Fruit fly (Drosophila melanogaster) S2 (cell line): ENCODE measurements around the gene CG32532.

Source experiments
- CG8478 ChIP-seq: fragments of >200 bp; optimal IDR thresholded peaks from 2 replicates; lab custom pipeline; 2018
- CTCF ChIP-seq, 2 experiments: fragments of >200 bp; optimal IDR thresholded peaks; 2 replicates each; lab custom pipeline; 2018

CG32532 gene

dm6 chrX:19547382-19547781, at the start of gene CG32532:
CG32532 (minus strand) TSS chrX:19547482.
- TF ChIP-seq CTCF (optimal IDR thresholded peaks at IDR 0.05; lab: Kevin White, UChicago) (no peak), CG8478 (lab: Kevin White, UChicago) (no peak)

dm6 chrX:19595862-19596261, 48.6 kb upstream of the CG32532 start:
- TF ChIP-seq CG8478 (lab: Kevin White, UChicago) (no peak), CTCF (optimal IDR thresholded peaks at IDR 0.05; lab: Kevin White, UChicago) (no peak)

- TF ChIP-seq CTCF (optimal IDR thresholded peaks at IDR 0.05; lab: Kevin White, UChicago) (no peak), CG8478 (lab: Kevin White, UChicago) (no peak)
These were observed 45.0 kb upstream of the CG32532 start, which contains the start of gene CG14205 for dm6 chrX:19592309-19592708. CG14205 (plus strand) TSS chrX:19592609.

dm6 chrX:19590579-19590978, 43.3 kb upstream of the CG32532 start:
- TF ChIP-seq CG8478 (lab: Kevin White, UChicago) (no peak), CTCF (optimal IDR thresholded peaks at IDR 0.05; lab: Kevin White, UChicago) (no peak)

dm6 chrX:19590070-19590469, 42.8 kb upstream of the CG32532 start, which contains the start of gene CG14219:
CG14219 (minus strand) TSS chrX:19590170.
- no peak for TF ChIP-seq CTCF (optimal IDR thresholded peaks at IDR 0.05; lab: Kevin White, UChicago)

- TF ChIP-seq CG8478 (lab: Kevin White, UChicago) (no peak), CTCF (optimal IDR thresholded peaks at IDR 0.05; lab: Kevin White, UChicago) (peak; percentile 81 to 83)
These were observed 37.9 kb upstream of the CG32532 start for dm6 chrX:19585142-19585541.

dm6 chrX:19583317-19583716, 36.0 kb upstream of the CG32532 start, which contains the start of gene CG14204:
CG14204 (plus strand) TSS chrX:19583617.
- TF ChIP-seq CTCF (optimal IDR thresholded peaks at IDR 0.05; lab: Kevin White, UChicago): no peak
- no peak for TF ChIP-seq CG8478 (lab: Kevin White, UChicago)

dm6 chrX:19582732-19583131, 35.5 kb upstream of the CG32532 start:
- TF ChIP-seq CG8478 (lab: Kevin White, UChicago): no peak
- no peak for TF ChIP-seq CTCF (optimal IDR thresholded peaks at IDR 0.05; lab: Kevin White, UChicago)

- TF ChIP-seq CG8478 (lab: Kevin White, UChicago) (no peak), CTCF (optimal IDR thresholded peaks at IDR 0.05; lab: Kevin White, UChicago) (no peak)
These were observed 34.6 kb upstream of the CG32532 start, which contains the start of gene CG14218 for dm6 chrX:19581881-19582280. CG14218 (minus strand) TSS chrX:19581981.

dm6 chrX:19579648-19580301, 32.5 kb upstream of the CG32532 start, which contains the start of gene Tao:
Tao (minus strand) TSS chrX:19579800.
- TF ChIP-seq CTCF (optimal IDR thresholded peaks at IDR 0.05; lab: Kevin White, UChicago) (no peak), CG8478 (lab: Kevin White, UChicago) (no peak)

- TF ChIP-seq CTCF (optimal IDR thresholded peaks at IDR 0.05; lab: Kevin White, UChicago) (no peak), CG8478 (lab: Kevin White, UChicago) (no peak)
These were observed 31.8 kb upstream of the CG32532 start for dm6 chrX:19578908-19579647.

dm6 chrX:19577940-19578632, 30.8 kb upstream of the CG32532 start:
- TF ChIP-seq CTCF (optimal IDR thresholded peaks at IDR 0.05; lab: Kevin White, UChicago) (no peak), CG8478 (lab: Kevin White, UChicago) (no peak)

- TF ChIP-seq CTCF (optimal IDR thresholded peaks at IDR 0.05; lab: Kevin White, UChicago): no peak
- TF ChIP-seq CG8478 (lab: Kevin White, UChicago): no peak
These were observed 26.4 kb upstream of the CG32532 start for dm6 chrX:19573687-19574086.

- TF ChIP-seq CTCF (optimal IDR thresholded peaks at IDR 0.05; lab: Kevin White, UChicago) (no peak), CG8478 (lab: Kevin White, UChicago) (no peak)
These were observed 18.5 kb upstream of the CG32532 start, which contains the start of the genes Grip84 and car for dm6 chrX:19565714-19566316. Grip84 (minus strand) TSS chrX:19565764. car (plus strand) TSS chrX:19566019.
